Worm (Caenorhabditis elegans): ENCODE data around the gene zyg-1.

ce11 chrII:5663180-5663791 lies 13.7 kb downstream of the zyg-1 start:
- TF ChIP-seq ztf-29 (GFP tag; IDR thresholded peaks at IDR 0.05): no peak
- TF ChIP-seq ref-1 (GFP tag; conservative IDR thresholded peaks at IDR 0.05): no peak
- no peak for TF ChIP-seq med-1 (GFP tag; optimal IDR thresholded peaks at IDR 0.05; ENCODE audit: insufficient read depth)
- no peak for TF ChIP-seq cog-1 (tag; optimal IDR thresholded peaks at IDR 0.05)
- no peak for TF ChIP-seq tab-1 (GFP tag; IDR thresholded peaks at IDR 0.05)
- no peak for TF ChIP-seq klf-2 (GFP tag; conservative IDR thresholded peaks at IDR 0.05)
- no peak for TF ChIP-seq flt-1 (GFP tag; IDR thresholded peaks at IDR 0.05)
- TF ChIP-seq ztf-23 (GFP tag; IDR thresholded peaks at IDR 0.05): no peak

Data from whole organism, midembryonic.